Worm (Caenorhabditis elegans) whole organism, L3 larva: ENCODE data around the gene F44D12.16.
"Not testable (repeated sequence)": the region's sequence is repeated elsewhere in the genome, so short reads cannot be mapped to it uniquely, and the experiment has no call there.

Experiments
- R02D3.7 ChIP-seq: fragments of 150-350 bp; optimal IDR thresholded peaks from 2 replicates; lab custom pipeline; 2014; ENCODE audit warnings: missing biosample characterization, missing genetic modification characterization
- ZK546.5 ChIP-seq: sonication (generic microtip); optimal IDR thresholded peaks from 2 replicates; lab custom pipeline; 2017; ENCODE audit warnings: missing biosample characterization, missing genetic modification characterization
- aly-2 ChIP-seq: fragments of 150-350 bp; optimal IDR thresholded peaks from 2 replicates; lab custom pipeline; 2014; ENCODE audit warnings: missing biosample characterization, missing genetic modification characterization
- ama-1 ChIP-seq: fragments of 150-350 bp; optimal IDR thresholded peaks from 2 replicates; lab custom pipeline; 2018
- ceh-9 ChIP-seq: sonication (generic microtip); optimal IDR thresholded peaks from 2 replicates; lab custom pipeline; 2018; ENCODE audit warnings: missing biosample characterization, missing genetic modification characterization
- daf-12 ChIP-seq: fragments of 150-350 bp; optimal IDR thresholded peaks from 2 replicates; lab custom pipeline; 2014; ENCODE audit warnings: missing biosample characterization, missing genetic modification reagents, missing genetic modification characterization
- egl-27 ChIP-seq: sonication (generic microtip); optimal IDR thresholded peaks from 4 replicates; lab custom pipeline; 2017; ENCODE audit warnings: missing biosample characterization, missing genetic modification reagents, missing genetic modification characterization
- egl-5 ChIP-seq: fragments of 150-350 bp; optimal IDR thresholded peaks from 2 replicates; lab custom pipeline; 2017; ENCODE audit warnings: missing biosample characterization, missing genetic modification reagents, missing genetic modification characterization, inconsistent platforms
- elt-2 ChIP-seq: sonication (generic microtip); optimal IDR thresholded peaks from 2 replicates; lab custom pipeline; 2016; ENCODE audit warnings: missing genetic modification reagents, mild to moderate bottlenecking, missing genetic modification characterization, missing compliant biosample characterization
- elt-3 ChIP-seq, 3 experiments: fragments of 150-350 bp in 1 of 3; sonication (generic microtip) in 2 of 3; optimal IDR thresholded peaks; 2 replicates in 2 of 3; 4 replicates in 1 of 3; lab custom pipeline; 2014 to 2017; ENCODE audit warnings: missing biosample characterization in 3 of 3, missing genetic modification characterization in 3 of 3
- eor-1 ChIP-seq, 2 experiments: fragments of 150-350 bp; optimal IDR thresholded peaks; 2 replicates each; lab custom pipeline; 2014 to 2018; ENCODE audit warnings: missing biosample characterization in 2 of 2, missing genetic modification characterization in 2 of 2
- fkh-10 ChIP-seq: sonication (generic microtip); optimal IDR thresholded peaks from 2 replicates; lab custom pipeline; 2017; ENCODE audit warnings: missing biosample characterization, missing genetic modification reagents, missing genetic modification characterization
- fkh-2 ChIP-seq: fragments of 150-350 bp; optimal IDR thresholded peaks from 2 replicates; lab custom pipeline; 2014; ENCODE audit warnings: missing biosample characterization, missing genetic modification reagents, missing genetic modification characterization
- fos-1 ChIP-seq: fragments of 150-350 bp; optimal IDR thresholded peaks from 2 replicates; lab custom pipeline; 2014; ENCODE audit warnings: missing biosample characterization, missing genetic modification characterization
- hmg-11 ChIP-seq: sonication (generic microtip); optimal IDR thresholded peaks from 2 replicates; lab custom pipeline; 2016; ENCODE audit warnings: missing genetic modification characterization, missing compliant biosample characterization
- jun-1 ChIP-seq: fragments of 150-350 bp; optimal IDR thresholded peaks from 2 replicates; lab custom pipeline; 2014; ENCODE audit warnings: missing biosample characterization, missing genetic modification reagents, missing genetic modification characterization
- lin-15B ChIP-seq: fragments of 150-350 bp; optimal IDR thresholded peaks from 2 replicates; lab custom pipeline; 2014; ENCODE audit warnings: missing biosample characterization, missing genetic modification characterization
- lin-39 ChIP-seq: fragments of 150-350 bp; optimal IDR thresholded peaks from 2 replicates; lab custom pipeline; 2018; ENCODE audit warnings: missing biosample characterization, missing genetic modification reagents, missing genetic modification characterization
- lsy-12 ChIP-seq: sonication (generic microtip); optimal IDR thresholded peaks from 2 replicates; lab custom pipeline; 2016; ENCODE audit warnings: mild to moderate bottlenecking, missing genetic modification characterization, missing compliant biosample characterization
- mdl-1 ChIP-seq: fragments of 150-350 bp; optimal IDR thresholded peaks from 2 replicates; lab custom pipeline; 2014; ENCODE audit warnings: missing biosample characterization, missing genetic modification characterization
- nfya-1 ChIP-seq: sonication (generic microtip); optimal IDR thresholded peaks from 2 replicates; lab custom pipeline; 2017; ENCODE audit warnings: missing genetic modification characterization, mild to moderate bottlenecking, missing compliant biosample characterization, antibody characterized with exemption, moderate library complexity; ENCODE audit not compliant: insufficient read depth
- nhr-23 ChIP-seq: fragments of 150-350 bp; optimal IDR thresholded peaks from 2 replicates; lab custom pipeline; 2014; ENCODE audit warnings: missing biosample characterization, missing genetic modification reagents, missing genetic modification characterization
- nhr-237 ChIP-seq: fragments of 150-350 bp; optimal IDR thresholded peaks from 2 replicates; lab custom pipeline; 2014; ENCODE audit warnings: missing biosample characterization, missing genetic modification characterization
- nhr-28 ChIP-seq: fragments of 150-350 bp; optimal IDR thresholded peaks from 2 replicates; lab custom pipeline; 2014; ENCODE audit warnings: missing biosample characterization, missing genetic modification characterization
- nhr-43 ChIP-seq: sonication (generic microtip); optimal IDR thresholded peaks from 2 replicates; lab custom pipeline; 2016; ENCODE audit warnings: mild to moderate bottlenecking, missing genetic modification characterization, missing compliant biosample characterization; ENCODE audit not compliant: poor library complexity, severe bottlenecking
- nhr-67 ChIP-seq: fragments of 150-350 bp; optimal IDR thresholded peaks from 2 replicates; lab custom pipeline; 2014; ENCODE audit warnings: missing biosample characterization, missing genetic modification characterization
- nhr-77 ChIP-seq: fragments of 150-350 bp; optimal IDR thresholded peaks from 2 replicates; lab custom pipeline; 2014; ENCODE audit warnings: missing biosample characterization, missing genetic modification characterization
- pha-4 ChIP-seq: fragments of 150-350 bp; optimal IDR thresholded peaks from 2 replicates; lab custom pipeline; 2014; ENCODE audit warnings: missing biosample characterization, missing genetic modification reagents, missing genetic modification characterization
- pqm-1 ChIP-seq: fragments of 150-350 bp; optimal IDR thresholded peaks from 2 replicates; lab custom pipeline; 2017; ENCODE audit warnings: missing biosample characterization, missing genetic modification characterization, inconsistent platforms
- sea-2 ChIP-seq: fragments of 150-350 bp; sonication (generic microtip); optimal IDR thresholded peaks from 4 replicates; lab custom pipeline; 2014; ENCODE audit warnings: missing biosample characterization, missing genetic modification reagents, missing genetic modification characterization
- skn-1 ChIP-seq: fragments of 150-350 bp; optimal IDR thresholded peaks from 2 replicates; lab custom pipeline; 2014; ENCODE audit warnings: missing biosample characterization, missing genetic modification characterization
- snpc-4 ChIP-seq: fragments of 150-350 bp; optimal IDR thresholded peaks from 2 replicates; lab custom pipeline; 2014; ENCODE audit warnings: missing biosample characterization, missing genetic modification characterization
- tbx-2 ChIP-seq: sonication (generic microtip); optimal IDR thresholded peaks from 2 replicates; lab custom pipeline; 2016; ENCODE audit warnings: mild to moderate bottlenecking, missing genetic modification characterization, missing compliant biosample characterization
- unc-39 ChIP-seq: sonication (generic microtip); optimal IDR thresholded peaks from 4 replicates; lab custom pipeline; 2017; ENCODE audit warnings: missing biosample characterization, missing genetic modification characterization
- zag-1 ChIP-seq: fragments of 150-350 bp; optimal IDR thresholded peaks from 2 replicates; lab custom pipeline; 2014; ENCODE audit warnings: missing biosample characterization, missing genetic modification characterization
- ztf-11 ChIP-seq: fragments of 150-350 bp; optimal IDR thresholded peaks from 2 replicates; lab custom pipeline; 2014; ENCODE audit warnings: missing biosample characterization, missing genetic modification characterization
- ztf-4 ChIP-seq: fragments of 150-350 bp; optimal IDR thresholded peaks from 2 replicates; lab custom pipeline; 2014; ENCODE audit warnings: missing biosample characterization, missing genetic modification characterization

Gene F44D12.16

DNA sequence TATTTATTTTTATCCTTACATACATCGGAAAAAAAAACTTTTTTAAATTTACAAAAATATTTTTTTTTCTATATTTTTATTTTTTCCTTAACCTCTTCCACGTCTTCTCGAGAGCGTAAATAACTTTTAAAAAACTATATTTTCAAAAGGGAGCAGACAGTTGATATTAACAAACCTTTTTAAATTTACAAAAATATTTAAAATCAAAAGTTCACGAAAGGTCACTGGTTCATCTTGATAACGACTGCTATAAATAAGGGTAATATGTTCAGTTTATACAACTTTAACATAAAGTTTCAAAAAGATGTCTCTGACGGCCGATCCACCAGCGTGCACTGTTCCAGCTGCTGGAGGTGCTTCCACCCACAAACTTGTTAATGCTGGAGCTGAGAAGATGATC is at the start of gene F44D12.16, which contains the start of gene msd-2:
F44D12.16 (plus strand) TSS at position 301 of the 400 bp plus-strand sequence.
msd-2 (plus strand) TSS at position 305 of the 400 bp plus-strand sequence.
- TF ChIP-seq pha-4; elt-2 (tag; lab: Kevin White, UChicago); nhr-28 (tag; lab: Kevin White, UChicago): not testable (repeated sequence)

DNA sequence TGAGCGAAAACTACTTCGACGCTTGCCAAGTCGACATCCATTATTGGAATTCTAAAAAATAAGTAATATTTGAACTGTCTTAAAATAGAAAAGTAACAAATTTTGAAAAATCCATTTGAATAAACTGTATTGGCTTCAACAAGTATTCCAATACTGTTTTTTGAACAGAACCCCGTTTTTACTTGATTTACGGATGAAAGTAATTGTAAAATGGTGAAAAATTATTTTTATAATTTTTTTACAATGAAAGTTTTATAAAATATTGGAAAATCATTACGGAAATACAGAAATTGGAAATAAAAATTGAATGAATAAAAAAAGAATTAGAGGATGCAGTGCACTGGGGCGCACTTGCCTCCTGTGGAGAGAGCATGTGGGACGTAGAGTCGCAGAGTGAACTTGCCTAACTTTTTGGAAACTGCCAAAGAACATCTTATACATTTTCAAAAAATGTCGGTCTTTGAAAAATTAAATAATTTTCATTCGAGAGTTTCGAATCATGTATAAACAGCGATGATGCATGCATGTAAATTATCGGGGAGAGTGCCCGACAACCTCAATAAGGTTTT is 46.6 kb upstream of the F44D12.16 start, which contains the start of gene rrp-1:
rrp-1 (minus strand) TSS at position 51 of the 569 bp plus-strand sequence.
- TF ChIP-seq ceh-9, result no peak
- no peak for TF ChIP-seq sea-2 (GFP tag; lab: Kevin White, UChicago)
- no peak for TF ChIP-seq jun-1 (tag; lab: Kevin White, UChicago)
- TF ChIP-seq nfya-1 (tag; lab: Kevin White, UChicago), result peak; percentile 6
- peak; percentile 4 for TF ChIP-seq lin-15B (tag; lab: Kevin White, UChicago)

ce11 chrIV:9982895-9983294 is 46.0 kb upstream of the F44D12.16 start, which contains the start of gene mam-2:
Gene mam-2 (plus strand): TSS chrIV:9983195.
- TF ChIP-seq snpc-4 (tag; lab: Kevin White, UChicago), result no peak

DNA sequence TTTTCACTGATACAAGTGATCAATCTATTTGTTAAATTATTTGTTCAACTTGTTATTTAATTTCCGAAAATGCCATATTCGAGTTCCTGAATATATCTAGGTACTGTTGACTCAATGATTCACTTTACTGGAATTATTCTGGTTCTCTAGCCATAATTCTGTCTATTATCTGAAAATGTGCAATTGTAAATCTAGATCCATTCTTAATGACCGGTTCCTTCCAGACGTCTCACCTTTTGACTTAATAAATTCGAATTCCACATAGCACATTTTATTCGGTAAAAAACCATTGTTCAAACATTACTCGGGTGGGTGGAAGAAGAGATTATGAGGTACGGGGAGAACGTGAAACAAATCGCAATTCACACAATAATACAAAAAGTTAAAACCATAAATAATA is 39.5 kb upstream of the F44D12.16 start:
- TF ChIP-seq hmg-11 (tag; lab: Kevin White, UChicago) (no peak), fkh-2 (tag; lab: Kevin White, UChicago) (no peak), egl-5 (tag; lab: Kevin White, UChicago) (no peak), snpc-4 (tag; lab: Kevin White, UChicago) (no peak), elt-2 (tag; lab: Kevin White, UChicago) (peak; percentile 2), nhr-237 (tag; lab: Kevin White, UChicago) (no peak), egl-27 (tag; lab: Kevin White, UChicago) (no peak), ZK546.5 (tag; lab: Kevin White, UChicago) (no peak), daf-12 (tag; lab: Kevin White, UChicago) (no peak), fkh-10 (GFP tag; lab: Kevin White, UChicago) (no peak), pha-4 (no peak), ceh-9 (no peak), eor-1 (tag; optimal IDR thresholded peaks at IDR 0.05; lab: Kevin White, UChicago) (no peak), lsy-12 (tag; lab: Kevin White, UChicago) (peak; percentile 12), pqm-1 (tag; lab: Kevin White, UChicago) (no peak)

- TF ChIP-seq nhr-43 (tag; lab: Kevin White, UChicago) (no peak), ztf-11 (tag; lab: Kevin White, UChicago) (no peak), sea-2 (GFP tag; lab: Kevin White, UChicago) (no peak), nhr-77 (tag; lab: Kevin White, UChicago) (no peak), unc-39 (no peak), lin-15B (tag; lab: Kevin White, UChicago) (no peak), nhr-28 (tag; lab: Kevin White, UChicago) (no peak), ZK546.5 (tag; lab: Kevin White, UChicago) (no peak), zag-1 (tag; lab: Kevin White, UChicago) (no peak), ztf-4 (no peak), elt-2 (tag; lab: Kevin White, UChicago) (peak; percentile 31), ama-1 (peak; percentile 61), tbx-2 (no peak), aly-2 (tag; lab: Kevin White, UChicago) (no peak), skn-1 (tag; lab: Kevin White, UChicago) (peak; percentile 79), R02D3.7 (tag; lab: Kevin White, UChicago) (no peak), lin-39 (no peak), hmg-11 (tag; lab: Kevin White, UChicago) (peak; percentile 20), lsy-12 (tag; lab: Kevin White, UChicago) (no peak), fkh-2 (tag; lab: Kevin White, UChicago) (no peak), snpc-4 (tag; lab: Kevin White, UChicago) (no peak), nhr-67 (no peak), nhr-23 (tag; lab: Kevin White, UChicago) (no peak), pqm-1 (tag; lab: Kevin White, UChicago) (no peak), elt-3 (tag; optimal IDR thresholded peaks at IDR 0.05; lab: Kevin White, UChicago) (no peak), nfya-1 (tag; lab: Kevin White, UChicago) (no peak), mdl-1 (tag; lab: Kevin White, UChicago) (no peak), eor-1 (tag; optimal IDR thresholded peaks at IDR 0.05; lab: Kevin White, UChicago) (no peak), fos-1 (tag; lab: Kevin White, UChicago) (no peak), pha-4 (peak; percentile 67)
Measured at ce11 chrIV:9993403-9994132, 35.3 kb upstream of the F44D12.16 start.
